Worm (Caenorhabditis elegans) whole organism, L4 larva: Measurements from ENCODE around the gene lips-17.

Source experiments
- D1046.2 ChIP-seq: fragments of 200-800 bp; sonication (Bioruptor generic); IDR thresholded peaks from 2 replicates; pipeline ENCODE4 v1.3.6; 2022; ENCODE audit warnings: missing genetic modification characterization, missing compliant biosample characterization
- R02D3.7 ChIP-seq: fragments of 150-350 bp; sonication (generic microtip); optimal IDR thresholded peaks from 3 replicates; lab custom pipeline; 2014; ENCODE audit warnings: missing biosample characterization, missing genetic modification characterization
- aha-1 ChIP-seq: fragments of 150-350 bp; peaks from one replicate; lab custom pipeline; 2014; ENCODE audit warnings: missing biosample characterization, missing genetic modification characterization
- arid-1 ChIP-seq: fragments of 200-800 bp; sonication (Bioruptor generic); conservative IDR thresholded peaks from 2 replicates; pipeline ENCODE4 v1.3.6; 2022; ENCODE audit warnings: missing genetic modification reagents, missing genetic modification characterization, missing compliant biosample characterization
- ceh-32 ChIP-seq: sonication (generic microtip); optimal IDR thresholded peaks from 2 replicates; lab custom pipeline; 2016; ENCODE audit warnings: mild to moderate bottlenecking, missing genetic modification characterization, missing compliant biosample characterization; ENCODE audit not compliant: poor library complexity
- ceh-62 ChIP-seq: sonication (generic microtip); optimal IDR thresholded peaks from 2 replicates; lab custom pipeline; 2017; ENCODE audit warnings: missing biosample characterization, missing genetic modification characterization
- ces-1 ChIP-seq: fragments of 150-350 bp; sonication (generic microtip); optimal IDR thresholded peaks from 4 replicates; lab custom pipeline; 2014; ENCODE audit warnings: missing biosample characterization, missing genetic modification reagents, missing genetic modification characterization
- cey-2 ChIP-seq: sonication (generic microtip); optimal IDR thresholded peaks from 3 replicates; lab custom pipeline; 2017; ENCODE audit warnings: missing genetic modification characterization, mild to moderate bottlenecking, missing compliant biosample characterization, antibody characterized with exemption, borderline replicate concordance; ENCODE audit not compliant: insufficient read depth
- daf-16 ChIP-seq, 3 experiments: sonication (generic microtip); optimal IDR thresholded peaks; 2 replicates each; lab custom pipeline; 2016 to 2017; ENCODE audit warnings: missing genetic modification characterization in 3 of 3, missing genetic modification reagents in 3 of 3, mild to moderate bottlenecking in 2 of 3, missing compliant biosample characterization in 2 of 3, missing biosample characterization in 1 of 3, moderate library complexity in 1 of 3
- daf-8 ChIP-seq: fragments of 200-800 bp; sonication (Bioruptor generic); IDR thresholded peaks from 2 replicates; pipeline ENCODE4 v1.3.6; 2022; ENCODE audit warnings: missing genetic modification characterization, missing compliant biosample characterization
- dmd-6 ChIP-seq: fragments of 200-800 bp; sonication (Bioruptor generic); IDR thresholded peaks from 2 replicates; pipeline ENCODE4 v1.3.6; 2022; ENCODE audit warnings: missing genetic modification reagents, missing genetic modification characterization, missing compliant biosample characterization
- dmd-9 ChIP-seq: fragments of 200-800 bp; sonication (Bioruptor generic); IDR thresholded peaks from 2 replicates; pipeline ENCODE4 v1.3.6; 2022; ENCODE audit warnings: missing genetic modification reagents, missing genetic modification characterization, missing compliant biosample characterization
- dpl-1 ChIP-seq: fragments of 150-350 bp; optimal IDR thresholded peaks from 2 replicates; lab custom pipeline; 2014; ENCODE audit warnings: missing biosample characterization, missing genetic modification reagents, missing genetic modification characterization
- fos-1 ChIP-seq: fragments of 150-350 bp; optimal IDR thresholded peaks from 2 replicates; lab custom pipeline; 2014; ENCODE audit warnings: missing biosample characterization, missing genetic modification characterization
- gei-8 ChIP-seq: fragments of 200-800 bp; sonication (Bioruptor generic); optimal IDR thresholded peaks from 2 replicates; lab custom pipeline; 2018; ENCODE audit warnings: mild to moderate bottlenecking, missing genetic modification characterization, missing compliant biosample characterization
- hlh-11 ChIP-seq: fragments of 200-800 bp; sonication (Bioruptor generic); optimal IDR thresholded peaks from 2 replicates; lab custom pipeline; 2018; ENCODE audit warnings: mild to moderate bottlenecking, missing genetic modification characterization, missing compliant biosample characterization
- hlh-30 ChIP-seq: sonication (generic microtip); optimal IDR thresholded peaks from 2 replicates; lab custom pipeline; 2017; ENCODE audit warnings: antibody characterized with exemption, mild to moderate bottlenecking, missing genetic modification characterization, missing compliant biosample characterization; ENCODE audit not compliant: insufficient read depth
- lin-13 ChIP-seq: fragments of 150-350 bp; optimal IDR thresholded peaks from 2 replicates; lab custom pipeline; 2014; ENCODE audit warnings: missing biosample characterization, missing genetic modification reagents, missing genetic modification characterization
- lin-15B ChIP-seq: fragments of 150-350 bp; sonication (generic microtip); optimal IDR thresholded peaks from 3 replicates; lab custom pipeline; 2014; ENCODE audit warnings: missing biosample characterization, missing genetic modification characterization
- lin-29 ChIP-seq: fragments of 200-800 bp; sonication (Bioruptor generic); IDR thresholded peaks from 2 replicates; pipeline ENCODE4 v1.3.6; 2022; ENCODE audit warnings: missing genetic modification reagents, missing genetic modification characterization, missing compliant biosample characterization
- lin-39 ChIP-seq: fragments of 150-350 bp; optimal IDR thresholded peaks from 2 replicates; lab custom pipeline; 2014; ENCODE audit warnings: missing biosample characterization, missing genetic modification reagents, missing genetic modification characterization
- mdt-29 ChIP-seq: fragments of 200-800 bp; sonication (Bioruptor generic); IDR thresholded peaks from 2 replicates; pipeline ENCODE4 v1.3.6; 2022; ENCODE audit warnings: missing genetic modification reagents, missing genetic modification characterization, missing compliant biosample characterization
- mep-1 ChIP-seq: fragments of 150-350 bp; sonication (generic microtip); optimal IDR thresholded peaks from 3 replicates; lab custom pipeline; 2014; ENCODE audit warnings: missing biosample characterization, missing genetic modification characterization
- mxl-3 ChIP-seq: fragments of 200-800 bp; sonication (Bioruptor generic); optimal IDR thresholded peaks from 2 replicates; lab custom pipeline; 2018; ENCODE audit warnings: mild to moderate bottlenecking, missing genetic modification characterization, missing compliant biosample characterization
- nhr-102 ChIP-seq: sonication (generic microtip); optimal IDR thresholded peaks from 2 replicates; lab custom pipeline; 2016; ENCODE audit warnings: mild to moderate bottlenecking, missing genetic modification characterization, moderate library complexity, missing compliant biosample characterization
- nhr-11 ChIP-seq: fragments of 150-350 bp; optimal IDR thresholded peaks from 2 replicates; lab custom pipeline; 2014; ENCODE audit warnings: missing biosample characterization, missing genetic modification characterization
- nhr-28 ChIP-seq: fragments of 150-350 bp; optimal IDR thresholded peaks from 2 replicates; lab custom pipeline; 2014; ENCODE audit warnings: missing biosample characterization, missing genetic modification characterization
- php-3 ChIP-seq: fragments of 200-800 bp; sonication (Bioruptor generic); IDR thresholded peaks from 2 replicates; pipeline ENCODE4 v1.3.6; 2022; ENCODE audit warnings: missing genetic modification reagents, missing genetic modification characterization, missing compliant biosample characterization
- pqm-1 ChIP-seq: sonication (generic microtip); optimal IDR thresholded peaks from 2 replicates; lab custom pipeline; 2017; ENCODE audit warnings: missing biosample characterization, missing genetic modification characterization
- rbr-2 ChIP-seq: sonication (generic microtip); optimal IDR thresholded peaks from 2 replicates; lab custom pipeline; 2016; ENCODE audit warnings: missing genotype, missing genetic modification characterization, missing compliant biosample characterization
- sdz-12 ChIP-seq: fragments of 200-800 bp; sonication (Bioruptor generic); optimal IDR thresholded peaks from 2 replicates; lab custom pipeline; 2018; ENCODE audit warnings: mild to moderate bottlenecking, missing genetic modification characterization, missing compliant biosample characterization
- set-16 ChIP-seq: fragments of 200-800 bp; sonication (Bioruptor generic); IDR thresholded peaks from 2 replicates; pipeline ENCODE4 v1.3.6; 2022; ENCODE audit warnings: missing genetic modification reagents, missing genetic modification characterization, missing compliant biosample characterization
- spr-1 ChIP-seq: sonication (generic microtip); optimal IDR thresholded peaks from 2 replicates; lab custom pipeline; 2016; ENCODE audit warnings: mild to moderate bottlenecking, missing genetic modification characterization, missing compliant biosample characterization
- spr-3 ChIP-seq: fragments of 200-800 bp; sonication (Bioruptor generic); optimal IDR thresholded peaks from 2 replicates; lab custom pipeline; 2018; ENCODE audit warnings: mild to moderate bottlenecking, missing genetic modification characterization, missing compliant biosample characterization
- tra-1 ChIP-seq: fragments of 200-800 bp; sonication (Bioruptor generic); IDR thresholded peaks from 2 replicates; pipeline ENCODE4 v1.3.6; 2022; ENCODE audit warnings: missing genetic modification reagents, missing genetic modification characterization, missing compliant biosample characterization
- unc-130 ChIP-seq: sonication (generic microtip); optimal IDR thresholded peaks from 2 replicates; lab custom pipeline; 2016; ENCODE audit warnings: missing genetic modification reagents, missing genetic modification characterization, missing compliant biosample characterization
- unc-62 ChIP-seq, 3 experiments: fragments of 150-350 bp in 1 of 3; sonication (generic microtip); optimal IDR thresholded peaks in 2 of 3; peaks in 1 of 3; 1 replicate in 1 of 3; 2 replicates in 2 of 3; lab custom pipeline; 2014 to 2017; ENCODE audit warnings: missing biosample characterization in 3 of 3, missing genetic modification characterization in 3 of 3, missing genetic modification reagents in 3 of 3, missing genotype in 1 of 3
- zip-11 ChIP-seq: fragments of 200-800 bp; sonication (Bioruptor generic); IDR thresholded peaks from 2 replicates; pipeline ENCODE4 v1.3.6; 2022; ENCODE audit warnings: missing genetic modification characterization, missing compliant biosample characterization

Gene lips-17

ce11 chrII:7636941-7637340, 28.9 kb downstream of the lips-17 start:
- peak; percentile 64 for TF ChIP-seq aha-1 (tag; lab: Kevin White, UChicago)
- TF ChIP-seq daf-16 (GFP tag; optimal IDR thresholded peaks at IDR 0.05; lab: Kevin White, UChicago) = no peak
- no peak for TF ChIP-seq daf-16 (tag; optimal IDR thresholded peaks at IDR 0.05; lab: Kevin White, UChicago)
- TF ChIP-seq, all 104 proteins: peak for 1

ce11 chrII:7639036-7639435, 31.0 kb downstream of the lips-17 start:
- TF ChIP-seq hlh-11 = peak; percentile 74
- TF ChIP-seq tra-1 = 0 out of 2 replicates have a peak, but pooled peaks have one; percentile 7
- 0 out of 2 replicates have a peak, but pooled peaks have one; percentile 34 for TF ChIP-seq D1046.2 (GFP tag; lab: Robert Waterston, UW)
- TF ChIP-seq dpl-1 (GFP tag; lab: Kevin White, UChicago) = no peak
- peak; percentile 65 for TF ChIP-seq pqm-1 (tag; lab: Kevin White, UChicago)
- peak; percentile 58 for TF ChIP-seq aha-1 (tag; lab: Kevin White, UChicago)
- 0 out of 2 replicates have a peak, but pooled peaks have one; percentile 18 for TF ChIP-seq mdt-29 (GFP tag; lab: Robert Waterston, UW)
- TF ChIP-seq unc-130 (GFP tag; lab: Kevin White, UChicago) = no peak
- peak; percentile 13 for TF ChIP-seq hlh-30 (tag; lab: Kevin White, UChicago)
- peak; percentile 50 for TF ChIP-seq mxl-3 (GFP tag; lab: Kevin White, UChicago)
- TF ChIP-seq dmd-6 (GFP tag; lab: Robert Waterston, UW) = peak; percentile 85
- no peak for TF ChIP-seq daf-16 (GFP tag; optimal IDR thresholded peaks at IDR 0.05; lab: Kevin White, UChicago)
- peak; percentile 37 for TF ChIP-seq daf-16 (tag; optimal IDR thresholded peaks at IDR 0.05; lab: Kevin White, UChicago)
- peak; percentile 10 for TF ChIP-seq nhr-28
- no peak for TF ChIP-seq fos-1 (tag; lab: Kevin White, UChicago)
- no peak for TF ChIP-seq ceh-62
- TF ChIP-seq, all 104 proteins: peak for 11

ce11 chrII:7640161-7640841, 32.2 kb downstream of the lips-17 start:
- TF ChIP-seq dmd-9 (GFP tag; lab: Robert Waterston, UW) = no peak
- TF ChIP-seq set-16 = 0 out of 2 replicates have a peak, but pooled peaks have one; percentile 9
- TF ChIP-seq unc-62 (GFP tag; optimal IDR thresholded peaks at IDR 0.05 in 1 of 2; lab: Kevin White, UChicago) = peak in 1 of 2 experiments; percentile 92
- TF ChIP-seq unc-62 (tag; optimal IDR thresholded peaks at IDR 0.05; lab: Kevin White, UChicago) = no peak
- peak; percentile 33 for TF ChIP-seq hlh-11
- TF ChIP-seq lin-13 (GFP tag; lab: Kevin White, UChicago) = no peak
- peak; percentile 51 for TF ChIP-seq hlh-30 (tag; lab: Kevin White, UChicago)
- peak; percentile 64 for TF ChIP-seq nhr-11 (tag; lab: Kevin White, UChicago)
- no peak for TF ChIP-seq spr-1
- TF ChIP-seq mep-1 (tag; lab: Kevin White, UChicago) = peak; percentile 6

- TF ChIP-seq mdt-29 (GFP tag; lab: Robert Waterston, UW) = no peak
- TF ChIP-seq php-3 (GFP tag; lab: Robert Waterston, UW) = no peak
- TF ChIP-seq ceh-32 (tag; lab: Kevin White, UChicago) = no peak
- TF ChIP-seq hlh-30 (tag; lab: Kevin White, UChicago) = peak; percentile 78
- no peak for TF ChIP-seq lin-15B
- peak in 1 of 2 experiments; percentile 80 for TF ChIP-seq daf-16 (GFP tag; optimal IDR thresholded peaks at IDR 0.05; lab: Kevin White, UChicago)
- TF ChIP-seq daf-16 (tag; optimal IDR thresholded peaks at IDR 0.05; lab: Kevin White, UChicago) = no peak
- TF ChIP-seq cey-2 = no peak
- no peak for TF ChIP-seq gei-8
- no peak for TF ChIP-seq unc-130 (GFP tag; lab: Kevin White, UChicago)
- no peak for TF ChIP-seq zip-11 (GFP tag; lab: Robert Waterston, UW)
- peak; percentile 97 for TF ChIP-seq set-16
- TF ChIP-seq lin-29 (GFP tag; lab: Robert Waterston, UW) = no peak
- peak; percentile 36 for TF ChIP-seq dmd-6 (GFP tag; lab: Robert Waterston, UW)
- peak; percentile 68 for TF ChIP-seq hlh-11
- TF ChIP-seq unc-62 (GFP tag; optimal IDR thresholded peaks at IDR 0.05 in 1 of 2; lab: Kevin White, UChicago) = peak in 1 of 2 experiments; percentile 97
- TF ChIP-seq unc-62 (tag; optimal IDR thresholded peaks at IDR 0.05; lab: Kevin White, UChicago) = no peak
- TF ChIP-seq ces-1 (GFP tag; lab: Kevin White, UChicago) = peak; percentile 19
- TF ChIP-seq dmd-9 (GFP tag; lab: Robert Waterston, UW) = no peak
- no peak for TF ChIP-seq arid-1 (GFP tag; lab: Robert Waterston, UW)
- TF ChIP-seq R02D3.7 = no peak
- TF ChIP-seq sdz-12 (GFP tag; lab: Kevin White, UChicago) = no peak
- peak; percentile 39 for TF ChIP-seq nhr-11 (tag; lab: Kevin White, UChicago)
- no peak for TF ChIP-seq nhr-102 (tag; lab: Kevin White, UChicago)
- no peak for TF ChIP-seq daf-8 (GFP tag; lab: Robert Waterston, UW)
- TF ChIP-seq rbr-2 = peak; percentile 83
- TF ChIP-seq spr-1 = peak; percentile 13
- peak; percentile 61 for TF ChIP-seq lin-39 (tag; lab: Kevin White, UChicago)
- TF ChIP-seq spr-3 (GFP tag; lab: Kevin White, UChicago) = no peak
- TF ChIP-seq pqm-1 (tag; lab: Kevin White, UChicago) = no peak
Measured at ce11 chrII:7642016-7642653, 34.1 kb downstream of the lips-17 start.
